Worm (Caenorhabditis elegans) whole organism, mixed stage, embryonic: ENCODE results near the gene ins-8.

Experiments used
- blmp-1 ChIP-seq: fragments of 150-350 bp; optimal IDR thresholded peaks from 2 replicates; lab custom pipeline; 2014; ENCODE audit warnings: missing biosample characterization, missing genetic modification characterization
- drap-1 ChIP-seq: fragments of 200-800 bp; sonication (Bioruptor generic); optimal IDR thresholded peaks from 3 replicates; lab custom pipeline; 2018; ENCODE audit warnings: mild to moderate bottlenecking, missing genetic modification characterization, missing compliant biosample characterization
- elt-3 ChIP-seq: fragments of 150-350 bp; optimal IDR thresholded peaks from 2 replicates; lab custom pipeline; 2014; ENCODE audit warnings: missing biosample characterization, missing genetic modification characterization
- lin-13 ChIP-seq: fragments of 150-350 bp; optimal IDR thresholded peaks from 2 replicates; lab custom pipeline; 2014; ENCODE audit warnings: missing biosample characterization, missing genetic modification characterization
- lsy-2 ChIP-seq: fragments of 150-350 bp; optimal IDR thresholded peaks from 2 replicates; lab custom pipeline; 2014; ENCODE audit warnings: missing biosample characterization, missing genetic modification characterization
- nhr-237 ChIP-seq: fragments of 150-350 bp; optimal IDR thresholded peaks from 2 replicates; lab custom pipeline; 2014; ENCODE audit warnings: missing biosample characterization, missing genetic modification characterization
- sptf-1 ChIP-seq: sonication (generic microtip); optimal IDR thresholded peaks from 2 replicates; lab custom pipeline; 2017; ENCODE audit warnings: mild to moderate bottlenecking, missing genetic modification characterization, moderate library complexity, missing compliant biosample characterization
- ztf-11 ChIP-seq: fragments of 150-350 bp; optimal IDR thresholded peaks from 2 replicates; lab custom pipeline; 2014; ENCODE audit warnings: missing biosample characterization, missing genetic modification characterization

- TF ChIP-seq lin-13 (no peak), drap-1 (GFP tag; lab: Kevin White, UChicago) (no peak), elt-3 (tag; lab: Kevin White, UChicago) (no peak), sptf-1 (tag; lab: Kevin White, UChicago) (no peak), ztf-11 (tag; lab: Kevin White, UChicago) (no peak), blmp-1 (tag; lab: Kevin White, UChicago) (no peak), lsy-2 (tag; lab: Kevin White, UChicago) (no peak), nhr-237 (tag; lab: Kevin White, UChicago) (no peak)
These were observed 9.6 kb downstream of the ins-8 start for ce11 chrIV:9671001-9671652.
